Fruit fly (Drosophila melanogaster) whole organism, embryonic: ENCODE results near the gene CG15553.

Source experiments
- Antp ChIP-seq: fragments of 200-800 bp; sonication (Bioruptor generic); optimal IDR thresholded peaks from 3 replicates; lab custom pipeline; 2016; ENCODE audit warnings: missing biosample characterization, missing genetic modification characterization
- CG10321 ChIP-seq: fragments of 200-800 bp; sonication (Bioruptor generic); IDR thresholded peaks from 2 replicates; pipeline ENCODE4 v1.3.6; 2022; ENCODE audit warnings: missing biosample characterization, missing genetic modification characterization
- CG10654 ChIP-seq: fragments of 200-800 bp; sonication (Bioruptor generic); optimal IDR thresholded peaks from 2 replicates; lab custom pipeline; 2016; ENCODE audit warnings: missing biosample characterization, missing genetic modification characterization
- CG11723 ChIP-seq: fragments of 200-800 bp; sonication (Bioruptor generic); optimal IDR thresholded peaks from 2 replicates; lab custom pipeline; 2017; ENCODE audit warnings: missing biosample characterization, mild to moderate bottlenecking, missing genetic modification characterization
- CG12391 ChIP-seq: fragments of 200-800 bp; sonication (Bioruptor generic); optimal IDR thresholded peaks from 3 replicates; lab custom pipeline; 2018; ENCODE audit warnings: missing biosample characterization, mild to moderate bottlenecking, missing genetic modification characterization, moderate library complexity
- CG12659 ChIP-seq: fragments of 200-800 bp; sonication (Bioruptor generic); optimal IDR thresholded peaks from 3 replicates; lab custom pipeline; 2017; ENCODE audit warnings: mild to moderate bottlenecking, missing biosample characterization, missing genetic modification reagents, missing genetic modification characterization
- CG13296 ChIP-seq: fragments of 200-800 bp; sonication (Bioruptor generic); optimal IDR thresholded peaks from 3 replicates; lab custom pipeline; 2018; ENCODE audit warnings: missing biosample characterization, mild to moderate bottlenecking, missing genetic modification characterization
- CG17359 ChIP-seq: fragments of 200-800 bp; sonication (Bioruptor generic); optimal IDR thresholded peaks from 3 replicates; lab custom pipeline; 2018; ENCODE audit warnings: missing biosample characterization, mild to moderate bottlenecking, missing genetic modification characterization, moderate library complexity
- CG17385 ChIP-seq: fragments of 200-800 bp; sonication (Bioruptor generic); optimal IDR thresholded peaks from 3 replicates; lab custom pipeline; 2018; ENCODE audit warnings: missing biosample characterization, mild to moderate bottlenecking, missing genetic modification characterization
- CG17568 ChIP-seq: fragments of 200-800 bp; sonication (Bioruptor generic); optimal IDR thresholded peaks from 2 replicates; lab custom pipeline; 2018; ENCODE audit warnings: missing biosample characterization, mild to moderate bottlenecking, missing genetic modification characterization, moderate library complexity
- CG18619 ChIP-seq: fragments of 200-800 bp; sonication (Bioruptor generic); optimal IDR thresholded peaks from 3 replicates; lab custom pipeline; 2017; ENCODE audit warnings: missing biosample characterization, mild to moderate bottlenecking, missing genetic modification characterization
- CG31365 ChIP-seq: fragments of 200-800 bp; sonication (Bioruptor generic); optimal IDR thresholded peaks from 2 replicates; lab custom pipeline; 2018; ENCODE audit warnings: missing biosample characterization, mild to moderate bottlenecking, missing genetic modification characterization
- CG31388 ChIP-seq: fragments of 200-800 bp; sonication (Bioruptor generic); optimal IDR thresholded peaks from 2 replicates; lab custom pipeline; 2016; ENCODE audit warnings: missing biosample characterization, missing genetic modification characterization
- CG34376 ChIP-seq: fragments of 200-800 bp; sonication (Bioruptor generic); optimal IDR thresholded peaks from 2 replicates; lab custom pipeline; 2018; ENCODE audit warnings: missing biosample characterization, mild to moderate bottlenecking, missing genetic modification characterization
- CG4404 ChIP-seq: fragments of 200-800 bp; sonication (Bioruptor generic); IDR thresholded peaks from 2 replicates; pipeline ENCODE4 v1.3.6; 2022; ENCODE audit warnings: missing biosample characterization, missing genetic modification characterization
- CG6765 ChIP-seq: fragments of 200-800 bp; sonication (Bioruptor generic); optimal IDR thresholded peaks from 3 replicates; lab custom pipeline; 2017; ENCODE audit warnings: missing biosample characterization, mild to moderate bottlenecking, missing genetic modification characterization
- CG9817 ChIP-seq: fragments of 200-800 bp; sonication (Bioruptor generic); optimal IDR thresholded peaks from 2 replicates; lab custom pipeline; 2018; ENCODE audit warnings: missing biosample characterization, mild to moderate bottlenecking, missing genetic modification characterization, moderate library complexity
- Camta ChIP-seq: fragments of 200-800 bp; sonication (Bioruptor generic); optimal IDR thresholded peaks from 2 replicates; lab custom pipeline; 2016; ENCODE audit warnings: missing biosample characterization, missing genetic modification characterization
- CrebB ChIP-seq: fragments of 200-800 bp; sonication (Bioruptor generic); optimal IDR thresholded peaks from 3 replicates; lab custom pipeline; 2018; ENCODE audit warnings: missing biosample characterization, mild to moderate bottlenecking, missing genetic modification characterization
- Ets97D ChIP-seq: fragments of 200-800 bp; sonication (Bioruptor generic); optimal IDR thresholded peaks from 3 replicates; lab custom pipeline; 2016; ENCODE audit warnings: missing biosample characterization, missing genetic modification characterization
- Hmr ChIP-seq: fragments of 200-800 bp; sonication (Bioruptor generic); optimal IDR thresholded peaks from 3 replicates; lab custom pipeline; 2017; ENCODE audit warnings: mild to moderate bottlenecking, missing biosample characterization, missing genetic modification reagents, missing genetic modification characterization
- Hr39 ChIP-seq: fragments of >200 bp; optimal IDR thresholded peaks from 2 replicates; lab custom pipeline; 2017
- Hr78 ChIP-seq, 2 experiments: fragments of 200-800 bp in 1 of 2; fragments of >200 bp in 1 of 2; sonication (Bioruptor generic) in 1 of 2; optimal IDR thresholded peaks; 2 replicates each; lab custom pipeline; 2017 to 2019; ENCODE audit warnings: missing biosample characterization in 2 of 2, missing genetic modification characterization in 2 of 2, mild to moderate bottlenecking in 1 of 2, moderate library complexity in 1 of 2
- MESR4 ChIP-seq: fragments of 200-800 bp; sonication (Bioruptor generic); optimal IDR thresholded peaks from 2 replicates; lab custom pipeline; 2018; ENCODE audit warnings: missing biosample characterization, mild to moderate bottlenecking, missing genetic modification characterization, moderate library complexity
- Opbp ChIP-seq: fragments of 200-800 bp; sonication (Bioruptor generic); IDR thresholded peaks from 3 replicates; pipeline ENCODE4 v1.3.6; 2022; ENCODE audit warnings: missing biosample characterization, missing genetic modification characterization; ENCODE audit not compliant: partially characterized antibody
- Scr ChIP-seq: fragments of 200-800 bp; sonication (Bioruptor generic); IDR thresholded peaks from 2 replicates; pipeline ENCODE4 v1.3.6; 2022; ENCODE audit warnings: missing biosample characterization, missing genetic modification characterization; ENCODE audit not compliant: partially characterized antibody
- Six4 ChIP-seq: fragments of 200-800 bp; sonication (Bioruptor generic); optimal IDR thresholded peaks from 2 replicates; lab custom pipeline; 2016; ENCODE audit warnings: missing biosample characterization, missing genetic modification characterization
- Sry-δ ChIP-seq: fragments of 200-800 bp; sonication (Bioruptor generic); optimal IDR thresholded peaks from 2 replicates; lab custom pipeline; 2016; ENCODE audit warnings: missing biosample characterization, missing genetic modification characterization
- ac ChIP-seq: fragments of 200-800 bp; sonication (Bioruptor generic); optimal IDR thresholded peaks from 3 replicates; lab custom pipeline; 2017; ENCODE audit warnings: missing biosample characterization, mild to moderate bottlenecking, missing genetic modification characterization
- ato ChIP-seq: fragments of 200-800 bp; sonication (Bioruptor generic); IDR thresholded peaks from 2 replicates; pipeline ENCODE4 v1.3.6; 2022; ENCODE audit warnings: missing biosample characterization, missing genetic modification characterization; ENCODE audit not compliant: partially characterized antibody
- chn ChIP-seq: fragments of 200-800 bp; sonication (Bioruptor generic); optimal IDR thresholded peaks from 2 replicates; lab custom pipeline; 2016; ENCODE audit warnings: missing biosample characterization, missing genetic modification characterization
- cwo ChIP-seq: fragments of 200-800 bp; sonication (Bioruptor generic); optimal IDR thresholded peaks from 3 replicates; lab custom pipeline; 2017; ENCODE audit warnings: missing biosample characterization, missing genetic modification characterization, mild to moderate bottlenecking, moderate library complexity, missing genetic modification reagents
- dmrt11E ChIP-seq: fragments of 200-800 bp; sonication (Bioruptor generic); optimal IDR thresholded peaks from 3 replicates; lab custom pipeline; 2018; ENCODE audit warnings: missing biosample characterization, mild to moderate bottlenecking, missing genetic modification characterization, moderate library complexity
- fru ChIP-seq: fragments of >200 bp; optimal IDR thresholded peaks from 2 replicates; lab custom pipeline; 2017
- gro ChIP-seq: fragments of 200-800 bp; sonication (Bioruptor generic); optimal IDR thresholded peaks from 2 replicates; lab custom pipeline; 2016; ENCODE audit warnings: missing biosample characterization, missing genetic modification characterization
- gsb ChIP-seq: fragments of 200-800 bp; sonication (Bioruptor generic); IDR thresholded peaks from 2 replicates; pipeline ENCODE4 v1.3.6; 2022; ENCODE audit warnings: missing biosample characterization, missing genetic modification characterization
- hth ChIP-seq: fragments of >200 bp; optimal IDR thresholded peaks from 2 replicates; lab custom pipeline; 2017; ENCODE audit warnings: inconsistent platforms
- lmd ChIP-seq: fragments of 200-800 bp; sonication (Bioruptor generic); IDR thresholded peaks from 2 replicates; pipeline ENCODE4 v1.3.6; 2022; ENCODE audit warnings: missing biosample characterization, missing genetic modification characterization
- lov ChIP-seq, 2 experiments: fragments of 200-800 bp in 1 of 2; fragments of >200 bp in 1 of 2; sonication (Bioruptor generic) in 1 of 2; IDR thresholded peaks in 1 of 2; optimal IDR thresholded peaks in 1 of 2; 2 replicates in 1 of 2; 3 replicates in 1 of 2; pipeline versions ENCODE4 v1.3.6 to Lab custom; 2017 to 2022; ENCODE audit warnings: missing biosample characterization in 1 of 2, missing genetic modification characterization in 1 of 2
- mam ChIP-seq: fragments of 200-800 bp; sonication (Bioruptor generic); optimal IDR thresholded peaks from 3 replicates; lab custom pipeline; 2016; ENCODE audit warnings: missing biosample characterization, missing genetic modification characterization
- org-1 ChIP-seq: fragments of 200-800 bp; sonication (Bioruptor generic); optimal IDR thresholded peaks from 2 replicates; lab custom pipeline; 2017; ENCODE audit warnings: missing biosample characterization, missing genetic modification characterization
- pita ChIP-seq: fragments of 200-800 bp; sonication (Bioruptor generic); optimal IDR thresholded peaks from 2 replicates; lab custom pipeline; 2017; ENCODE audit warnings: missing biosample characterization, mild to moderate bottlenecking, missing genetic modification characterization
- pnt ChIP-seq: fragments of 200-800 bp; sonication (Bioruptor generic); optimal IDR thresholded peaks from 3 replicates; lab custom pipeline; 2016; ENCODE audit warnings: missing biosample characterization, missing genetic modification characterization
- rib ChIP-seq: fragments of 200-800 bp; sonication (Bioruptor generic); IDR thresholded peaks from 2 replicates; pipeline ENCODE4 v1.3.6; 2022; ENCODE audit warnings: missing biosample characterization, missing genetic modification characterization
- salm ChIP-seq: fragments of 200-800 bp; sonication (Bioruptor generic); optimal IDR thresholded peaks from 2 replicates; lab custom pipeline; 2018; ENCODE audit warnings: missing biosample characterization, mild to moderate bottlenecking, missing genetic modification characterization
- schlank ChIP-seq: fragments of 200-800 bp; sonication (Bioruptor generic); optimal IDR thresholded peaks from 2 replicates; lab custom pipeline; 2018; ENCODE audit warnings: missing biosample characterization, mild to moderate bottlenecking, missing genetic modification characterization
- sens ChIP-seq: fragments of 200-800 bp; sonication (Bioruptor generic); peaks from one replicate; lab custom pipeline; 2016; ENCODE audit warnings: missing biosample characterization, missing genetic modification characterization
- so ChIP-seq: fragments of 200-800 bp; sonication (Bioruptor generic); IDR thresholded peaks from 3 replicates; pipeline ENCODE4 v1.3.6; 2022; ENCODE audit warnings: missing biosample characterization, missing genetic modification characterization
- sqz ChIP-seq: fragments of 200-800 bp; sonication (Bioruptor generic); optimal IDR thresholded peaks from 3 replicates; lab custom pipeline; 2018; ENCODE audit warnings: missing biosample characterization, mild to moderate bottlenecking, missing genetic modification characterization
- tin ChIP-seq: fragments of 200-800 bp; sonication (Bioruptor generic); optimal IDR thresholded peaks from 3 replicates; lab custom pipeline; 2016; ENCODE audit warnings: missing biosample characterization, missing genetic modification characterization
- vnd ChIP-seq: fragments of 200-800 bp; sonication (Bioruptor generic); IDR thresholded peaks from 3 replicates; pipeline ENCODE4 v1.3.6; 2022; ENCODE audit warnings: missing biosample characterization, missing genetic modification characterization; ENCODE audit not compliant: partially characterized antibody
- zen2 ChIP-seq: fragments of 200-800 bp; sonication (Bioruptor generic); IDR thresholded peaks from 3 replicates; pipeline ENCODE4 v1.3.6; 2022; ENCODE audit warnings: missing biosample characterization, missing genetic modification characterization; ENCODE audit not compliant: partially characterized antibody

CG15553 gene

DNA sequence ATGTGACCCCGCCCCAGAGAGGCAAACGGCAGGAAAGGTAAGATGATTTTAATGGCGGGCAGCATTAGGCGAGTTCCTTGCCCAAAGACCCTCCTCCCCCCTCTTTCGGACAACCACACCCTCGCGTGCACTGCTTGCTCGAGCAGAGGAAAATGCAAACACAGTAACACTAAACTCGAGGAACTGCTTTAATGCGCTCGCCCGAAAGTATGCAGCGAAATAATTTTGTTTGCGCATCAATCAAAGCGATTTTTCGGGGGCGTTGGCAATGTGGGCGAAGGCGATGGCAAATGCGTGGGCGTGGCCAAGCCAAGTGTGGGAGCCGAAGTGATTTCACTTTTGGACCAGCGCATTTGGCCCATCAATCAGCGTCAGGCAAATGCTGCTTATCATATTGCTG is 14.6 kb downstream of the CG15553 start (continued):
- TF ChIP-seq Camta (GFP tag; lab: Kevin White, UChicago) (no peak), org-1 (GFP tag; lab: Kevin White, UChicago) (no peak), fru (lab: Kevin White, UChicago) (no peak), CG6765 (GFP tag; lab: Kevin White, UChicago) (no peak), hth (lab: Kevin White, UChicago) (no peak), Hr78 (GFP tag; optimal IDR thresholded peaks at IDR 0.05; lab: Kevin White, UChicago) (no peak), schlank (tag; lab: Kevin White, UChicago) (no peak), vnd (GFP tag; lab: Robert Waterston, UW) (no peak), CG4404 (GFP tag; lab: Robert Waterston, UW) (no peak), chn (GFP tag; lab: Kevin White, UChicago) (peak; percentile 68), Scr (GFP tag; lab: Robert Waterston, UW) (no peak), pita (GFP tag; lab: Kevin White, UChicago) (no peak), mam (GFP tag; lab: Kevin White, UChicago) (no peak), CG13296 (GFP tag; lab: Kevin White, UChicago) (no peak), Six4 (GFP tag; lab: Kevin White, UChicago) (no peak), cwo (GFP tag; lab: Kevin White, UChicago) (no peak), MESR4 (GFP tag; lab: Kevin White, UChicago) (no peak), CG12391 (no peak), CG17359 (tag; lab: Kevin White, UChicago) (no peak), so (GFP tag; lab: Robert Waterston, UW) (no peak), Hr39 (lab: Kevin White, UChicago) (no peak), CG12659 (no peak), ato (peak; percentile 45; the same call in 1 of the 2 replicates), Opbp (GFP tag; lab: Robert Waterston, UW) (peak; percentile 69; the same call in 2 of the 3 replicates), CG18619 (GFP tag; lab: Kevin White, UChicago) (no peak), sqz (GFP tag; lab: Kevin White, UChicago) (no peak), lov (optimal IDR thresholded peaks at IDR 0.05; lab: Kevin White, UChicago) (no peak), lov (GFP tag; IDR thresholded peaks at IDR 0.05; lab: Robert Waterston, UW) (no peak), CG34376 (GFP tag; lab: Kevin White, UChicago) (no peak), zen2 (GFP tag; lab: Robert Waterston, UW) (no peak), Ets97D (GFP tag; lab: Kevin White, UChicago) (peak; percentile 65), CG31365 (tag; lab: Kevin White, UChicago) (peak; percentile 96), CG17568 (GFP tag; lab: Kevin White, UChicago) (no peak), Antp (GFP tag; lab: Kevin White, UChicago) (peak; percentile 17), gsb (GFP tag; lab: Robert Waterston, UW) (no peak), CG17385 (GFP tag; lab: Kevin White, UChicago) (no peak), lmd (GFP tag; lab: Robert Waterston, UW) (no peak), gro (no peak), CG31388 (GFP tag; lab: Kevin White, UChicago) (no peak), CG11723 (GFP tag; lab: Kevin White, UChicago) (no peak), dmrt11E (tag; lab: Kevin White, UChicago) (peak; percentile 7), CG10321 (GFP tag; lab: Robert Waterston, UW) (no peak), ac (GFP tag; lab: Kevin White, UChicago) (no peak), CG9817 (tag; lab: Kevin White, UChicago) (no peak), rib (GFP tag; lab: Robert Waterston, UW) (no peak), tin (no peak), Hmr (no peak), salm (no peak), Sry-δ (GFP tag; lab: Kevin White, UChicago) (no peak), pnt (GFP tag; lab: Kevin White, UChicago) (no peak), CrebB (tag; lab: Kevin White, UChicago) (no peak), sens (GFP tag; lab: Kevin White, UChicago) (no peak), CG10654 (GFP tag; lab: Kevin White, UChicago) (no peak)
